Fruit fly (Drosophila melanogaster) whole organism, embryonic: Measurements from ENCODE around the gene CG11353.

Experiments used
- Adf1 ChIP-seq: fragments of 200-800 bp; sonication (Bioruptor generic); IDR thresholded peaks from 2 replicates; pipeline ENCODE4 v1.3.6; 2022; ENCODE audit warnings: missing biosample characterization, missing genetic modification characterization
- Atf3 ChIP-seq: fragments of 200-800 bp; sonication (Bioruptor generic); optimal IDR thresholded peaks from 3 replicates; lab custom pipeline; 2016; ENCODE audit warnings: missing biosample characterization, missing genetic modification characterization
- CG10431 ChIP-seq: fragments of 200-800 bp; sonication (Bioruptor generic); optimal IDR thresholded peaks from 3 replicates; lab custom pipeline; 2018; ENCODE audit warnings: missing biosample characterization, mild to moderate bottlenecking, missing genetic modification characterization
- CG11398 ChIP-seq: fragments of 200-800 bp; sonication (Bioruptor generic); optimal IDR thresholded peaks from 2 replicates; lab custom pipeline; 2016; ENCODE audit warnings: missing biosample characterization, missing genetic modification characterization
- CG12155 ChIP-seq: fragments of 200-800 bp; sonication (Bioruptor generic); optimal IDR thresholded peaks from 3 replicates; lab custom pipeline; 2016; ENCODE audit warnings: missing biosample characterization, missing genetic modification characterization
- CG13287 ChIP-seq: fragments of 200-800 bp; sonication (Bioruptor generic); IDR thresholded peaks from 2 replicates; pipeline ENCODE4 v1.3.6; 2022; ENCODE audit warnings: missing biosample characterization, missing genetic modification characterization; ENCODE audit not compliant: partially characterized antibody
- CG14710 ChIP-seq: fragments of 200-800 bp; sonication (Bioruptor generic); optimal IDR thresholded peaks from 3 replicates; lab custom pipeline; 2019; ENCODE audit warnings: missing biosample characterization, mild to moderate bottlenecking, missing genetic modification characterization, moderate library complexity
- CG14860 ChIP-seq: fragments of 200-800 bp; sonication (Bioruptor generic); IDR thresholded peaks from 3 replicates; pipeline ENCODE4 v1.3.6; 2022; ENCODE audit warnings: missing biosample characterization, missing genetic modification characterization; ENCODE audit not compliant: partially characterized antibody
- CG15011 ChIP-seq: fragments of 200-800 bp; sonication (Bioruptor generic); optimal IDR thresholded peaks from 3 replicates; lab custom pipeline; 2018; ENCODE audit warnings: missing biosample characterization, mild to moderate bottlenecking, missing genetic modification characterization
- CG1603 ChIP-seq: fragments of 200-800 bp; sonication (Bioruptor generic); optimal IDR thresholded peaks from 2 replicates; lab custom pipeline; 2019; ENCODE audit warnings: missing biosample characterization, mild to moderate bottlenecking, missing genetic modification characterization, moderate library complexity
- CG16779 ChIP-seq: fragments of 200-800 bp; sonication (Bioruptor generic); IDR thresholded peaks from 2 replicates; pipeline ENCODE4 v1.3.6; 2022; ENCODE audit warnings: missing biosample characterization, missing genetic modification characterization
- CG16863 ChIP-seq: fragments of 200-800 bp; sonication (Bioruptor generic); optimal IDR thresholded peaks from 3 replicates; lab custom pipeline; 2016; ENCODE audit warnings: missing biosample characterization, missing genetic modification characterization
- CG17802 ChIP-seq: fragments of 200-800 bp; sonication (Bioruptor generic); optimal IDR thresholded peaks from 2 replicates; lab custom pipeline; 2018; ENCODE audit warnings: missing biosample characterization, mild to moderate bottlenecking, missing genetic modification characterization, moderate library complexity
- CG3163 ChIP-seq: fragments of 200-800 bp; sonication (Bioruptor generic); optimal IDR thresholded peaks from 3 replicates; lab custom pipeline; 2016; ENCODE audit warnings: missing biosample characterization, missing genetic modification characterization
- CG3281 ChIP-seq: fragments of 200-800 bp; sonication (Bioruptor generic); optimal IDR thresholded peaks from 3 replicates; lab custom pipeline; 2017; ENCODE audit warnings: missing biosample characterization, mild to moderate bottlenecking, missing genetic modification characterization
- CG33213 ChIP-seq: fragments of 200-800 bp; sonication (Bioruptor generic); optimal IDR thresholded peaks from 3 replicates; lab custom pipeline; 2016; ENCODE audit warnings: missing biosample characterization, missing genetic modification characterization
- CG4360 ChIP-seq: fragments of 200-800 bp; sonication (Bioruptor generic); IDR thresholded peaks from 2 replicates; pipeline ENCODE4 v1.3.6; 2022; ENCODE audit warnings: missing biosample characterization, missing genetic modification characterization
- CG4617 ChIP-seq: fragments of 200-800 bp; sonication (Bioruptor generic); optimal IDR thresholded peaks from 3 replicates; lab custom pipeline; 2016; ENCODE audit warnings: missing biosample characterization, missing genetic modification characterization, borderline replicate concordance
- CG5245 ChIP-seq: fragments of 200-800 bp; sonication (Bioruptor generic); optimal IDR thresholded peaks from 3 replicates; lab custom pipeline; 2016; ENCODE audit warnings: missing biosample characterization, missing genetic modification characterization
- CG6272 ChIP-seq: fragments of 200-800 bp; sonication (Bioruptor generic); IDR thresholded peaks from 2 replicates; pipeline ENCODE4 v1.3.6; 2022; ENCODE audit warnings: missing biosample characterization, missing genetic modification characterization
- CG6683 ChIP-seq: fragments of 200-800 bp; sonication (Bioruptor generic); optimal IDR thresholded peaks from 2 replicates; lab custom pipeline; 2017; ENCODE audit warnings: missing biosample characterization, mild to moderate bottlenecking, missing genetic modification characterization, missing genetic modification reagents
- CG6689 ChIP-seq: fragments of 200-800 bp; sonication (Bioruptor generic); IDR thresholded peaks from 2 replicates; pipeline ENCODE4 v1.3.6; 2022; ENCODE audit warnings: missing biosample characterization, missing genetic modification characterization
- CG7271 ChIP-seq: fragments of 200-800 bp; sonication (Bioruptor generic); optimal IDR thresholded peaks from 2 replicates; lab custom pipeline; 2018; ENCODE audit warnings: missing biosample characterization, mild to moderate bottlenecking, missing genetic modification characterization, moderate library complexity
- CG7745 ChIP-seq: fragments of 200-800 bp; sonication (Bioruptor generic); optimal IDR thresholded peaks from 2 replicates; lab custom pipeline; 2018; ENCODE audit warnings: missing biosample characterization, mild to moderate bottlenecking, missing genetic modification characterization, moderate library complexity
- CG8290 ChIP-seq, 3 experiments: fragments of 200-800 bp; sonication (Bioruptor generic); optimal IDR thresholded peaks; 2 replicates each; lab custom pipeline; 2016 to 2019; ENCODE audit warnings: missing biosample characterization in 3 of 3, missing genetic modification characterization in 3 of 3, mild to moderate bottlenecking in 2 of 3, moderate library complexity in 1 of 3
- CG8765 ChIP-seq: fragments of 200-800 bp; sonication (Bioruptor generic); IDR thresholded peaks from 2 replicates; pipeline ENCODE4 v1.3.6; 2022; ENCODE audit warnings: missing biosample characterization, missing genetic modification characterization
- Chrac-16 ChIP-seq: fragments of 200-800 bp; sonication (Bioruptor generic); optimal IDR thresholded peaks from 3 replicates; lab custom pipeline; 2016; ENCODE audit warnings: missing biosample characterization, missing genetic modification characterization
- D19A ChIP-seq: fragments of 200-800 bp; optimal IDR thresholded peaks from 3 replicates; lab custom pipeline; 2019; ENCODE audit warnings: missing biosample characterization, mild to moderate bottlenecking, missing genetic modification characterization, moderate library complexity
- Eip74EF ChIP-seq, 2 experiments: fragments of 200-800 bp in 1 of 2; fragments of >200 bp in 1 of 2; sonication (Bioruptor generic) in 1 of 2; optimal IDR thresholded peaks; 2 replicates each; lab custom pipeline; 2017 to 2019; ENCODE audit warnings: missing biosample characterization in 2 of 2, missing genetic modification characterization in 2 of 2, mild to moderate bottlenecking in 1 of 2, moderate library complexity in 1 of 2
- Hand ChIP-seq: fragments of 200-800 bp; sonication (Bioruptor generic); optimal IDR thresholded peaks from 2 replicates; lab custom pipeline; 2017; ENCODE audit warnings: mild to moderate bottlenecking, missing biosample characterization, missing genetic modification reagents, missing genetic modification characterization
- Mes4 ChIP-seq: fragments of 200-800 bp; sonication (Bioruptor generic); optimal IDR thresholded peaks from 2 replicates; lab custom pipeline; 2016; ENCODE audit warnings: missing biosample characterization, missing genetic modification characterization
- Rx ChIP-seq: fragments of 200-800 bp; sonication (Bioruptor generic); IDR thresholded peaks from 2 replicates; pipeline ENCODE4 v1.3.6; 2022; ENCODE audit warnings: missing biosample characterization, missing genetic modification characterization
- Six4 ChIP-seq: fragments of 200-800 bp; sonication (Bioruptor generic); optimal IDR thresholded peaks from 2 replicates; lab custom pipeline; 2016; ENCODE audit warnings: missing biosample characterization, missing genetic modification characterization
- Sox100B ChIP-seq: fragments of 200-800 bp; sonication (Bioruptor generic); optimal IDR thresholded peaks from 3 replicates; lab custom pipeline; 2018; ENCODE audit warnings: missing biosample characterization, mild to moderate bottlenecking, missing genetic modification characterization
- Spps ChIP-seq: fragments of 200-800 bp; sonication (Bioruptor generic); optimal IDR thresholded peaks from 2 replicates; lab custom pipeline; 2018; ENCODE audit warnings: missing biosample characterization, mild to moderate bottlenecking, missing genetic modification characterization
- chn ChIP-seq: fragments of 200-800 bp; sonication (Bioruptor generic); optimal IDR thresholded peaks from 2 replicates; lab custom pipeline; 2016; ENCODE audit warnings: missing biosample characterization, missing genetic modification characterization
- ci ChIP-seq: fragments of 200-800 bp; sonication (Bioruptor generic); IDR thresholded peaks from 3 replicates; pipeline ENCODE4 v1.3.6; 2022; ENCODE audit warnings: missing biosample characterization, missing genetic modification characterization
- dan ChIP-seq: fragments of 200-800 bp; sonication (Bioruptor generic); IDR thresholded peaks from 2 replicates; pipeline ENCODE4 v1.3.6; 2022; ENCODE audit warnings: missing biosample characterization, missing genetic modification characterization
- dpn ChIP-seq, 2 experiments: fragments of 200-800 bp; sonication (Bioruptor generic); optimal IDR thresholded peaks; 3 replicates each; lab custom pipeline; 2016; ENCODE audit warnings: missing biosample characterization in 2 of 2, missing genetic modification characterization in 2 of 2
- fd102C ChIP-seq: fragments of 200-800 bp; sonication (Bioruptor generic); optimal IDR thresholded peaks from 2 replicates; lab custom pipeline; 2018; ENCODE audit warnings: missing biosample characterization, mild to moderate bottlenecking, missing genetic modification characterization, moderate library complexity
- fru ChIP-seq: fragments of >200 bp; optimal IDR thresholded peaks from 2 replicates; lab custom pipeline; 2017
- gfzf ChIP-seq: fragments of 200-800 bp; sonication (Bioruptor generic); optimal IDR thresholded peaks from 2 replicates; lab custom pipeline; 2016; ENCODE audit warnings: missing biosample characterization, mild to moderate bottlenecking, missing genetic modification characterization, moderate library complexity
- grn ChIP-seq: fragments of 200-800 bp; sonication (Bioruptor generic); optimal IDR thresholded peaks from 3 replicates; lab custom pipeline; 2017; ENCODE audit warnings: missing biosample characterization, missing genetic modification characterization
- gsb-n ChIP-seq: fragments of 200-800 bp; sonication (Bioruptor generic); optimal IDR thresholded peaks from 3 replicates; lab custom pipeline; 2018; ENCODE audit warnings: missing biosample characterization, mild to moderate bottlenecking, missing genetic modification characterization
- org-1 ChIP-seq: fragments of 200-800 bp; sonication (Bioruptor generic); optimal IDR thresholded peaks from 2 replicates; lab custom pipeline; 2017; ENCODE audit warnings: missing biosample characterization, missing genetic modification characterization
- pan ChIP-seq, 4 experiments: fragments of >200 bp in 3 of 4; fragments of 200-800 bp in 1 of 4; sonication (Bioruptor generic) in 1 of 4; optimal IDR thresholded peaks in 3 of 4; IDR thresholded peaks in 1 of 4; 2 replicates each; pipeline versions ENCODE4 v1.3.6 to Lab custom; 2017 to 2022; ENCODE audit warnings: missing biosample characterization in 2 of 4, missing genetic modification characterization in 2 of 4, mixed read lengths in 1 of 4
- pb ChIP-seq: fragments of 200-800 bp; sonication (Bioruptor generic); optimal IDR thresholded peaks from 3 replicates; lab custom pipeline; 2016; ENCODE audit warnings: missing biosample characterization, missing genetic modification characterization
- ro ChIP-seq: fragments of 200-800 bp; sonication (Bioruptor generic); IDR thresholded peaks from 2 replicates; pipeline ENCODE4 v1.3.6; 2022; ENCODE audit warnings: missing biosample characterization, missing genetic modification characterization
- schlank ChIP-seq: fragments of 200-800 bp; sonication (Bioruptor generic); optimal IDR thresholded peaks from 2 replicates; lab custom pipeline; 2018; ENCODE audit warnings: missing biosample characterization, mild to moderate bottlenecking, missing genetic modification characterization
- sqz ChIP-seq: fragments of 200-800 bp; sonication (Bioruptor generic); optimal IDR thresholded peaks from 3 replicates; lab custom pipeline; 2018; ENCODE audit warnings: missing biosample characterization, mild to moderate bottlenecking, missing genetic modification characterization

Gene CG11353

DNA sequence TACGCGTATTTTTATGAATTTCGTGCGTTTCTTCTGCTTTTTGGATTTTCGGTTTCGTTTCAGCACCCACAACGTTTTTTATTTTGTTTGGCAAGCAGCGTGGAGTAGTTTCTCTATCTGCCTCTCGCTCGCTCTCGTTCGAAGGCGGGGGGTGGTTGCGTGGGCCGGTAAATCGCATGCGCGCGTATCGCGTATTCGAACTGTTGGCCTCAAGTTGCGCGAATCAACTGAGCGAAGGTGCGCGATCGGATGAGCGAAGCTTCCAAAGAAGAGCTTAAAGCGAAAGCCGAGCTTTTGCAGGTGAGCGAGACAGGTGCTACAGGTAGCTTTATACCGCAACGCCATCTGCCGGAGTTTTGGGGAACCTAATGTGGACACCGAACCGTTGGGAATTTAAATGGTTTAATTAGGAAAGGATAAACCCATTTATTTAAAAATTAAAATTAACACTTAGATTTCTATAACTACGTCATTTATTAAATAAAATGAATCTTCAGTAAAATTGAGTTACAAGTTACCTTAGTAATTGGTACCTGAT lies 960 bp upstream of the CG11353 start, which contains the start of gene Tie (continued):
- TF ChIP-seq CG7745 (tag; lab: Kevin White, UChicago) (no peak), CG13287 (GFP tag; lab: Robert Waterston, UW) (peak; percentile 53; the same call in 1 of the 2 replicates), CG7271 (tag; lab: Kevin White, UChicago) (no peak), CG12155 (no peak), fru (lab: Kevin White, UChicago) (no peak), pb (GFP tag; lab: Kevin White, UChicago) (no peak), CG16863 (GFP tag; lab: Kevin White, UChicago) (no peak), gfzf (no peak), CG8290 (GFP tag; optimal IDR thresholded peaks at IDR 0.05; lab: Kevin White, UChicago) (no peak), CG8290 (tag; optimal IDR thresholded peaks at IDR 0.05; lab: Kevin White, UChicago) (peak in 1 of 2 experiments; percentile 23), gsb-n (tag; lab: Kevin White, UChicago) (no peak), D19A (tag; lab: Kevin White, UChicago) (no peak), ro (GFP tag; lab: Robert Waterston, UW) (no peak), Mes4 (no peak), Sox100B (GFP tag; lab: Kevin White, UChicago) (no peak), Spps (no peak), ci (GFP tag; lab: Robert Waterston, UW) (0 out of 3 replicates have a peak, but pooled peaks have one; percentile 38), Hand (GFP tag; lab: Kevin White, UChicago) (no peak), CG6683 (GFP tag; lab: Kevin White, UChicago) (no peak), CG14710 (tag; lab: Kevin White, UChicago) (no peak), Atf3 (no peak), Eip74EF (GFP tag; optimal IDR thresholded peaks at IDR 0.05; lab: Kevin White, UChicago) (no peak), CG10431 (no peak), CG3163 (GFP tag; lab: Kevin White, UChicago) (no peak), dan (GFP tag; lab: Robert Waterston, UW) (no peak), CG11398 (GFP tag; lab: Kevin White, UChicago) (no peak), chn (GFP tag; lab: Kevin White, UChicago) (peak; percentile 35), CG3281 (GFP tag; lab: Kevin White, UChicago) (no peak), CG1603 (tag; lab: Kevin White, UChicago) (no peak), CG5245 (GFP tag; lab: Kevin White, UChicago) (no peak), Adf1 (GFP tag; lab: Robert Waterston, UW) (0 out of 2 replicates have a peak, but pooled peaks have one; percentile 20), CG33213 (no peak), CG6272 (no peak), CG6689 (GFP tag; lab: Robert Waterston, UW) (no peak), pan (optimal IDR thresholded peaks at IDR 0.05; lab: Kevin White, UChicago) (no peak), pan (GFP tag; optimal IDR thresholded peaks at IDR 0.05 in 1 of 2, IDR thresholded peaks at IDR 0.05 in 1 of 2) (peak in 1 of 2 experiments; percentile 29), grn (no peak), Chrac-16 (GFP tag; lab: Kevin White, UChicago) (no peak), CG4360 (GFP tag; lab: Robert Waterston, UW) (no peak), CG4617 (GFP tag; lab: Kevin White, UChicago) (no peak), CG16779 (no peak), org-1 (GFP tag; lab: Kevin White, UChicago) (no peak), CG14860 (no peak), schlank (no peak), CG15011 (no peak), sqz (peak; percentile 25), CG17802 (no peak), dpn (GFP tag; optimal IDR thresholded peaks at IDR 0.05; lab: Kevin White, UChicago) (no peak), Six4 (no peak), Rx (GFP tag; lab: Robert Waterston, UW) (no peak), CG8765 (GFP tag; lab: Robert Waterston, UW) (no peak), fd102C (no peak)
